Fruit fly (Drosophila melanogaster) whole organism: ENCODE data around the gene Tim17b2.

Source experiments
- CG8478 ChIP-seq: fragments of >200 bp; optimal IDR thresholded peaks from 2 replicates; lab custom pipeline; 2018; ENCODE audit warnings: inconsistent platforms
- Dll ChIP-seq: fragments of >200 bp; optimal IDR thresholded peaks from 2 replicates; lab custom pipeline; 2017
- EcR ChIP-seq, 2 experiments: fragments of >200 bp; optimal IDR thresholded peaks; 2 replicates each; lab custom pipeline; 2017; ENCODE audit warnings: missing biosample characterization in 2 of 2, missing genetic modification characterization in 2 of 2, missing genetic modification reagents in 2 of 2
- pan ChIP-seq: fragments of >200 bp; optimal IDR thresholded peaks from 2 replicates; lab custom pipeline; 2017
- usp ChIP-seq: fragments of >200 bp; optimal IDR thresholded peaks from 2 replicates; lab custom pipeline; 2017; ENCODE audit warnings: missing biosample characterization, missing genetic modification characterization, mixed read lengths

- no peak for TF ChIP-seq CG8478
- no peak for TF ChIP-seq pan (lab: Kevin White, UChicago)
- TF ChIP-seq EcR (GFP tag; optimal IDR thresholded peaks at IDR 0.05; lab: Kevin White, UChicago), result no peak
- no peak for TF ChIP-seq usp (GFP tag; lab: Kevin White, UChicago)
- no peak for TF ChIP-seq Dll (lab: Kevin White, UChicago)
Measured at dm6 chr2L:15493627-15494026, 9.1 kb downstream of the Tim17b2 start.
